Fruit fly (Drosophila melanogaster): ENCODE measurements around the gene rho.

Gene rho

DNA sequence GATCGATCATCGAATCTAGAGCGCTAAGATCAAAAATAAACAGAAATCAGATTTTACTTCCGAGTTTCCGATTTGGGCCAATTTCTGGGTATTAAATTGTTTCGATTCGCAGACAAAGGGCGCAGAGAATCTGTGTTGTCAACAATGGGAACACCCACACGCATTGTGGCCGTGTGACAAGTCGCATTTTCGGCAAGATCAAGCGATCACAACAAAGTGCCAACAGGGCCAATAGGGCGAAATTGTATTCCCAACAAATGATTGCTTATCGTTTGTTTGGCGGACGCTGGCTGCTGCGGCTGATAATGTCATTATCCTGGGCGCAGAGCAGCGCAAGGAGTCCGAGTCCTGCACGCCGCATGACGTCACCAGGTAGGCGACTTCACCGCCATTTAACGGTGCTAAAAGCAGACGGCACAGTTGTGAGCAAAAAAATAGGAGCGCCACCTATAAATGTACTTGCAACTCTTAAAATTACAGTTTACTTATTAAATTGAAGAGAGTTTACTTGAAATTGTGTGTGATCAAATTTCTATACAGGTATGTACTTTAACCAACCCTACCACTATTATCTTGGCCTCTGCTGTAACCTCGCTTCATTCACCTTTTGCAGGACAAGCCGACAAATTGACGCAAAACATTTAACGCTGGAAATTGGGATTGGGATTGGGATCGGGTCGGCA lies 15.5 kb downstream of the rho start (continued):
- peak; percentile 17 for TF ChIP-seq CG3065 (GFP tag; optimal IDR thresholded peaks at IDR 0.05)
- TF ChIP-seq Dbx (GFP tag; IDR thresholded peaks at IDR 0.05): no peak
- TF ChIP-seq CG12219 (GFP tag; optimal IDR thresholded peaks at IDR 0.05): peak; percentile 61
- no peak for TF ChIP-seq Sry-δ (GFP tag; optimal IDR thresholded peaks at IDR 0.05)
- TF ChIP-seq HmgD (GFP tag; optimal IDR thresholded peaks at IDR 0.05): no peak
- TF ChIP-seq CG12236 (GFP tag; optimal IDR thresholded peaks at IDR 0.05): peak; percentile 60
- TF ChIP-seq CG12769 (tag; optimal IDR thresholded peaks at IDR 0.05): no peak
- TF ChIP-seq trh (GFP tag; optimal IDR thresholded peaks at IDR 0.05): peak; percentile 5
- no peak for TF ChIP-seq vnd (GFP tag; IDR thresholded peaks at IDR 0.05; ENCODE audit: partially characterized antibody)
- peak; percentile 59; the same call in 1 of the 2 replicates for TF ChIP-seq sisA (GFP tag; IDR thresholded peaks at IDR 0.05)
- peak; percentile 66; the same call in 1 of the 2 replicates for TF ChIP-seq chm (GFP tag; IDR thresholded peaks at IDR 0.05)
- TF ChIP-seq tio (GFP tag; optimal IDR thresholded peaks at IDR 0.05): peak; percentile 60
- no peak for TF ChIP-seq cas (GFP tag; IDR thresholded peaks at IDR 0.05)
- TF ChIP-seq Hmx (GFP tag; optimal IDR thresholded peaks at IDR 0.05): no peak
- peak; percentile 58 for TF ChIP-seq Gsc (GFP tag; IDR thresholded peaks at IDR 0.05)
- no peak for TF ChIP-seq CG6765 (GFP tag; optimal IDR thresholded peaks at IDR 0.05)
- TF ChIP-seq danr (GFP tag; IDR thresholded peaks at IDR 0.05): 0 out of 2 replicates have a peak, but pooled peaks have one; percentile 45
- no peak for TF ChIP-seq pzg (GFP tag; optimal IDR thresholded peaks at IDR 0.05)
- TF ChIP-seq dpn (GFP tag; optimal IDR thresholded peaks at IDR 0.05): peak; percentile 47 to 58
- TF ChIP-seq CG13287 (GFP tag; IDR thresholded peaks at IDR 0.05; ENCODE audit: partially characterized antibody): no peak
- TF ChIP-seq Six4 (GFP tag; optimal IDR thresholded peaks at IDR 0.05): peak; percentile 13
- TF ChIP-seq CG10147 (GFP tag; optimal IDR thresholded peaks at IDR 0.05): no peak
- peak; percentile 35 for TF ChIP-seq CG18476 (GFP tag; optimal IDR thresholded peaks at IDR 0.05)
- TF ChIP-seq CG7372 (GFP tag; IDR thresholded peaks at IDR 0.05): 0 out of 2 replicates have a peak, but pooled peaks have one; percentile 13
- no peak for TF ChIP-seq ash1 (GFP tag; optimal IDR thresholded peaks at IDR 0.05)
- TF ChIP-seq ind (GFP tag; optimal IDR thresholded peaks at IDR 0.05): no peak
- peak; percentile 92 for TF ChIP-seq ara (GFP tag; IDR thresholded peaks at IDR 0.05)
- no peak for TF ChIP-seq CG17186 (GFP tag; optimal IDR thresholded peaks at IDR 0.05)
- TF ChIP-seq CG13894 (tag; optimal IDR thresholded peaks at IDR 0.05): no peak
- peak; percentile 14 for TF ChIP-seq maf-S (GFP tag; optimal IDR thresholded peaks at IDR 0.05)
- no peak for TF ChIP-seq BtbVII (GFP tag; optimal IDR thresholded peaks at IDR 0.05)
- peak; percentile 56 for TF ChIP-seq E2f1 (GFP tag; IDR thresholded peaks at IDR 0.05)
- TF ChIP-seq CG3838 (GFP tag; optimal IDR thresholded peaks at IDR 0.05): no peak
- peak; percentile 65 for TF ChIP-seq NC2β (GFP tag; optimal IDR thresholded peaks at IDR 0.05)
- TF ChIP-seq CG32532 (GFP tag; IDR thresholded peaks at IDR 0.05): peak; percentile 39; the same call in 1 of the 2 replicates
- no peak for TF ChIP-seq Eip74EF (GFP tag; optimal IDR thresholded peaks at IDR 0.05)
- TF ChIP-seq CG2678 (tag; optimal IDR thresholded peaks at IDR 0.05): no peak
- peak; percentile 49 for TF ChIP-seq CG8944 (GFP tag; optimal IDR thresholded peaks at IDR 0.05)
- TF ChIP-seq luna (GFP tag; optimal IDR thresholded peaks at IDR 0.05): no peak
- no peak for TF ChIP-seq Awh (GFP tag; IDR thresholded peaks at IDR 0.05)
- peak; percentile 61 for TF ChIP-seq CG7786 (GFP tag; optimal IDR thresholded peaks at IDR 0.05)
- peak; percentile 60 for TF ChIP-seq ssp (GFP tag; IDR thresholded peaks at IDR 0.05)
- no peak for TF ChIP-seq CG4282 (GFP tag; optimal IDR thresholded peaks at IDR 0.05)
- TF ChIP-seq phol (tag; optimal IDR thresholded peaks at IDR 0.05): peak; percentile 69
- peak; percentile 54 for TF ChIP-seq CG6254 (GFP tag; optimal IDR thresholded peaks at IDR 0.05)
- TF ChIP-seq slbo (GFP tag; IDR thresholded peaks at IDR 0.05): peak; percentile 62
- peak; percentile 83 for TF ChIP-seq Kr (GFP tag; optimal IDR thresholded peaks at IDR 0.05)
- peak; percentile 68 for TF ChIP-seq CG10209 (GFP tag; optimal IDR thresholded peaks at IDR 0.05)
- TF ChIP-seq CG2712 (tag; optimal IDR thresholded peaks at IDR 0.05): peak; percentile 82
- TF ChIP-seq CG8765 (GFP tag; IDR thresholded peaks at IDR 0.05): peak; percentile 95
